Fruit fly (Drosophila melanogaster) whole organism, adult: Measurements from ENCODE around the gene CG14316.

Source experiments
- CG33017 ChIP-seq: fragments of 200-800 bp; sonication (Bioruptor generic); optimal IDR thresholded peaks from 2 replicates; lab custom pipeline; 2018; ENCODE audit warnings: missing biosample characterization, mild to moderate bottlenecking, missing genetic modification characterization, moderate library complexity
- CG5204 ChIP-seq: fragments of 200-800 bp; sonication (Bioruptor generic); optimal IDR thresholded peaks from 2 replicates; lab custom pipeline; 2016; ENCODE audit warnings: missing biosample characterization, missing genetic modification characterization

- TF ChIP-seq CG33017 (no peak), CG5204 (GFP tag; lab: Kevin White, UChicago) (no peak)
These were observed 8.4 kb downstream of the CG14316 start for dm6 chr3R:18160165-18160814.
